Worm (Caenorhabditis elegans): ENCODE data around the gene col-121.

DNA sequence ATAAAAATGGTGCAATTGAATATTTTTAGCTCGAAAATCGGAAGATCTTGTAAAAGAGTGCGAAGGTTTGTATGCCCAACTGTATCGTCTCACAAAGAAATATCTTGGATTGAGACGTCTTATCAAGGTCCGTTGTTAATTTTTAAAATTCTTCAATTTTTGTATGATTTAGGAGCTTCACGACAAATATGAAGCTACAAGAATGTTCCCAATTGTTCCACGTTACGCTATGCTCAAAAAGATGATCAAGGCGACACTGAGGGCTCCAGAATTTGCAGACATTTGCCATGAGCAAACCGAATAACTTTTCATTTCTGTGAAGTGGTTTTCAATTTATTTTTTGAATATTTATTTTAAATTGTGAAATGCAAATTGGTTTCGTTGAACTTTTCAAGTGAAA, 42.7 kb upstream of the col-121 start:
- TF ChIP-seq nhr-11 (tag; optimal IDR thresholded peaks at IDR 0.05) (no peak), dpl-1 (GFP tag; optimal IDR thresholded peaks at IDR 0.05) (no peak), lin-1 (GFP tag; IDR thresholded peaks at IDR 0.05) (0 out of 2 replicates have a peak, but pooled peaks have one; percentile 33), set-16 (GFP tag; IDR thresholded peaks at IDR 0.05) (no peak), ceh-28 (tag; optimal IDR thresholded peaks at IDR 0.05) (no peak), unc-39 (tag; optimal IDR thresholded peaks at IDR 0.05) (no peak)
